Fruit fly (Drosophila melanogaster) whole organism, wandering third instar larva: Measurements from ENCODE around the gene trol.

Source experiments
- Dfd ChIP-seq: fragments of >200 bp; optimal IDR thresholded peaks from 2 replicates; lab custom pipeline; 2017; ENCODE audit warnings: missing biosample characterization, missing genetic modification characterization
- Mio ChIP-seq: sonication (Bioruptor generic); optimal IDR thresholded peaks from 2 replicates; lab custom pipeline; 2016; ENCODE audit warnings: missing biosample characterization, missing genetic modification characterization
- Myc ChIP-seq: fragments of >200 bp; optimal IDR thresholded peaks from 2 replicates; lab custom pipeline; 2017
- dl ChIP-seq, 2 experiments: fragments of 175-275, 200-275 bp in 1 of 2; fragments of 200-275 bp in 1 of 2; sonication (Bioruptor generic); optimal IDR thresholded peaks; lab custom pipeline; 2018; ENCODE audit warnings: mild to moderate bottlenecking in 2 of 2, missing biosample characterization in 2 of 2, missing genetic modification characterization in 2 of 2, moderate library complexity in 2 of 2; ENCODE audit not compliant: partially characterized antibody in 2 of 2, insufficient read depth in 1 of 2
- dmrt93B ChIP-seq: fragments of 200-800 bp; sonication (Bioruptor generic); optimal IDR thresholded peaks from 2 replicates; lab custom pipeline; 2018; ENCODE audit warnings: missing biosample characterization, mild to moderate bottlenecking, missing genetic modification characterization
- h ChIP-seq: fragments of 200-800 bp; sonication (Bioruptor generic); optimal IDR thresholded peaks from 3 replicates; lab custom pipeline; 2016; ENCODE audit warnings: missing biosample characterization, mild to moderate bottlenecking, missing genetic modification characterization
- lola ChIP-seq: fragments of >200 bp; optimal IDR thresholded peaks from 2 replicates; lab custom pipeline; 2017; ENCODE audit warnings: missing biosample characterization, missing genetic modification characterization
- pan ChIP-seq: fragments of >200 bp; optimal IDR thresholded peaks from 2 replicates; lab custom pipeline; 2017
- psq ChIP-seq: fragments of 200-800 bp; sonication (Bioruptor generic); optimal IDR thresholded peaks from 3 replicates; lab custom pipeline; 2017; ENCODE audit warnings: missing biosample characterization, mild to moderate bottlenecking, missing genetic modification characterization, moderate library complexity
- usp ChIP-seq: fragments of >200 bp; optimal IDR thresholded peaks from 2 replicates; lab custom pipeline; 2017; ENCODE audit warnings: missing biosample characterization, missing genetic modification characterization
- woc ChIP-seq: sonication (Bioruptor generic); optimal IDR thresholded peaks from 2 replicates; lab custom pipeline; 2016; ENCODE audit warnings: missing biosample characterization, mild to moderate bottlenecking, missing genetic modification characterization

- TF ChIP-seq woc (GFP tag; lab: Kevin White, UChicago) (peak; percentile 0), Myc (lab: Kevin White, UChicago) (no peak), Mio (no peak), dl (GFP tag; optimal IDR thresholded peaks at IDR 0.05; lab: Kevin White, UChicago; ENCODE audit: insufficient read depth in 1 of 2, partially characterized antibody in 2 of 2) (no peak), psq (GFP tag; lab: Kevin White, UChicago) (peak; percentile 62), dmrt93B (no peak), usp (no peak), Dfd (GFP tag; lab: Kevin White, UChicago) (no peak), pan (lab: Kevin White, UChicago) (no peak), h (GFP tag; lab: Kevin White, UChicago) (no peak), lola (GFP tag; lab: Kevin White, UChicago) (no peak)
Measured at dm6 chrX:2462919-2463544, 82.2 kb downstream of the trol start.
